Worm (Caenorhabditis elegans): ENCODE data around the gene F28H7.3.

ce11 chrV:10715158-10716152, 35.1 kb downstream of the F28H7.3 start:
- TF ChIP-seq mls-2 (tag; optimal IDR thresholded peaks at IDR 0.05), result peak; percentile 78
- TF ChIP-seq unc-120 (tag; optimal IDR thresholded peaks at IDR 0.05; ENCODE audit: poor library complexity, severe bottlenecking), result peak; percentile 36
- peak; percentile 23 for TF ChIP-seq mep-1 (tag; optimal IDR thresholded peaks at IDR 0.05)

Data from whole organism, mixed stage, embryonic.